Worm (Caenorhabditis elegans): Measurements from ENCODE around the gene cfap-36.

cfap-36 gene

DNA sequence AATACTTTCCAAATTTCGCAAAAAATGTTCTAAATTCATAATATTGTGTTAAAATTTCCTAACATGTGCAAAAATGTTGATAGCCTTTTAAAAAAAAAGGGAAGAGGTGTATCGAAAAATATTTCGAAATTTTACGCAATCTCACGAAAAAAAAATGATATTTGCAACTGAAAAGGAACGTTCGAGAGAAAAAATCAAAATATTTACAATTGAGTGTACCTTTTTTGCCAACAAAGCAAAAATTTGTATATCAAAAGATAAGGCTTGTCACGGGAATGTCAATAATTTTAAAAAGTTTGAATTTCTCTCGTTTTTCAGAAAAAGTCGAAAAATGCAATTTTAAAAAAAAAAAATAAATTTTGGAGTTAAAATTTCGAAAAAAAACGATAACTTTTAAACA is 48.5 kb downstream of the cfap-36 start (continued):
- no peak for TF ChIP-seq F55B11.4 (tag; optimal IDR thresholded peaks at IDR 0.05; ENCODE audit: borderline replicate concordance, insufficient read depth)

ce11 chrV:122750-123149 is 49.3 kb downstream of the cfap-36 start, which contains the start of gene cgp-1:
Gene cgp-1 (minus strand): TSS chrV:122789.
- no peak for TF ChIP-seq rcor-1 (GFP tag; IDR thresholded peaks at IDR 0.05)
- TF ChIP-seq hmg-1.2 (GFP tag; IDR thresholded peaks at IDR 0.05): peak; percentile 9; the same call in 1 of the 2 replicates
- TF ChIP-seq let-607 (tag; optimal IDR thresholded peaks at IDR 0.05): peak in 1 of 2 experiments; percentile 11
- no peak for TF ChIP-seq F22D6.2 (tag; optimal IDR thresholded peaks at IDR 0.05)

DNA sequence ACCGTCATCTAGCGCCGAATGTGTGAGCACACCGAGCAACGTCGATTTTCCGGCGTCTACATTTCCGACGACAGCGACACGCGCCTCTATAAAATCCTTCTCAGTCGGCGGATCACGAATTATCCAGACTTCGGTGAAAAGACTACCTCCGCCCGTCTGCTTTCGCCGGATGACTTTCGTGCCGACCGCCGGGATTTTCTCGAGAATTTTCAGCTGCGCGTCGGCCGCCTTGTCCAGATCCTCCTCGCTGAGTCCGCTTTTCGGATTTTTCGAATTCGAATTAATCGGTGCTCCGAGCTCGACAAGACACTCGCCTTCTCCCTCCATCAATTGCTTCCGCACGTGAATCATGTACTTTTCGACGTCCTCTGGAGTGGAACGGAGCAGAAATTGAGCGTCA is 49.8 kb downstream of the cfap-36 start:
- TF ChIP-seq D2030.7 (GFP tag; IDR thresholded peaks at IDR 0.05) (no peak), madf-8 (GFP tag; conservative IDR thresholded peaks at IDR 0.05) (no peak), ztf-25 (GFP tag; IDR thresholded peaks at IDR 0.05) (no peak), nfya-2 (GFP tag; IDR thresholded peaks at IDR 0.05) (no peak), ztf-3 (GFP tag; optimal IDR thresholded peaks at IDR 0.05) (no peak), zfh-2 (GFP tag; conservative IDR thresholded peaks at IDR 0.05) (peak; percentile 86), sptf-2 (GFP tag; optimal IDR thresholded peaks at IDR 0.05) (no peak), ceh-100 (GFP tag; IDR thresholded peaks at IDR 0.05) (no peak), akir-1 (GFP tag; optimal IDR thresholded peaks at IDR 0.05) (no peak), egrh-3 (GFP tag; IDR thresholded peaks at IDR 0.05) (peak; percentile 25; the same call in 1 of the 2 replicates), K12H6.12 (tag; optimal IDR thresholded peaks at IDR 0.05) (no peak), lin-26 (GFP tag; IDR thresholded peaks at IDR 0.05) (no peak), die-1 (tag; optimal IDR thresholded peaks at IDR 0.05) (no peak), cebp-2 (GFP tag; IDR thresholded peaks at IDR 0.05) (0 out of 2 replicates have a peak, but pooled peaks have one; percentile 52)

ce11 chrV:117312-117711 is 54.7 kb downstream of the cfap-36 start:
- TF ChIP-seq chd-7 (tag; optimal IDR thresholded peaks at IDR 0.05) (peak; percentile 32), madf-3 (GFP tag; IDR thresholded peaks at IDR 0.05) (0 out of 2 replicates have a peak, but pooled peaks have one; percentile 25), nfyb-1 (GFP tag; IDR thresholded peaks at IDR 0.05) (no peak), ztf-25 (GFP tag; IDR thresholded peaks at IDR 0.05) (0 out of 2 replicates have a peak, but pooled peaks have one; percentile 15), egrh-3 (GFP tag; IDR thresholded peaks at IDR 0.05) (peak; percentile 84), ztf-28 (GFP tag; IDR thresholded peaks at IDR 0.05) (peak; percentile 34; the same call in 1 of the 2 replicates), cebp-2 (GFP tag; IDR thresholded peaks at IDR 0.05) (peak; percentile 85; the same call in 1 of the 2 replicates), zfh-2 (GFP tag; conservative IDR thresholded peaks at IDR 0.05) (peak; percentile 90), zim-3 (tag; optimal IDR thresholded peaks at IDR 0.05) (peak; percentile 28), K11D2.4 (GFP tag; IDR thresholded peaks at IDR 0.05) (no peak), madf-8 (GFP tag; conservative IDR thresholded peaks at IDR 0.05) (no peak), madf-6 (GFP tag; IDR thresholded peaks at IDR 0.05) (no peak), cebp-1 (GFP tag; IDR thresholded peaks at IDR 0.05) (no peak), cebp-1 (tag; optimal IDR thresholded peaks at IDR 0.05) (no peak), C17E4.6 (GFP tag; IDR thresholded peaks at IDR 0.05) (no peak), nhr-80 (tag; optimal IDR thresholded peaks at IDR 0.05) (no peak), F52B5.7 (tag; optimal IDR thresholded peaks at IDR 0.05) (peak; percentile 31), mcd-1 (GFP tag; IDR thresholded peaks at IDR 0.05) (peak; percentile 22; the same call in 1 of the 2 replicates)

DNA sequence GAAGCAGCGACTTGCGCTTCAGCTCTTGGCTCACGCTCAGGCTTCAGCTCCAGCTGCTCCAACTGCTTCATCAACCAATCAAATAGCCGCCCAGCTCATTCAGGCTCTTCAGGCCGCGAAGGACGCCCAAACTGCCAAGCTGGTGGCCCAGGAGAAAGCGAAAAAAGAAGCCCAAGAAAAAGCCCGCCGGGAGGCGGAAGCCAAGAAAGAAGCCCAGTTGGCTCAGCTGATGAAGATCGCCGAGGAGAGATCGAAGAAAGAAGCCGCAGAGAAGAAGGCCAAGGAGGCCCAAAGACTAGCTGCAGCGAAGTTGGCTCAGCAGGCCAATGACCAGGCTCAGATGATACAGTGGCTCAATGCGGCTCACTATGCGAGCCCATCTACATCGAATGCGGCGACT is 55.8 kb downstream of the cfap-36 start:
- TF ChIP-seq zfh-2 (GFP tag; conservative IDR thresholded peaks at IDR 0.05): peak; percentile 72
- TF ChIP-seq egrh-3 (GFP tag; IDR thresholded peaks at IDR 0.05): peak; percentile 37; the same call in 1 of the 2 replicates
- TF ChIP-seq C06A6.2 (GFP tag; conservative IDR thresholded peaks at IDR 0.05): no peak
- TF ChIP-seq fkh-3 (tag; optimal IDR thresholded peaks at IDR 0.05): peak; percentile 9
- 0 out of 2 replicates have a peak, but pooled peaks have one; percentile 8 for TF ChIP-seq sea-2 (GFP tag; IDR thresholded peaks at IDR 0.05)
- TF ChIP-seq madf-3 (GFP tag; IDR thresholded peaks at IDR 0.05): no peak
- TF ChIP-seq Y79H2A.3 (GFP tag; conservative IDR thresholded peaks at IDR 0.05): no peak
